Worm (Caenorhabditis elegans): ENCODE data around the gene Y58A7A.2.
A peak's percentile ranks its signal among the peaks of the same experiment; 100 is the strongest.

DNA sequence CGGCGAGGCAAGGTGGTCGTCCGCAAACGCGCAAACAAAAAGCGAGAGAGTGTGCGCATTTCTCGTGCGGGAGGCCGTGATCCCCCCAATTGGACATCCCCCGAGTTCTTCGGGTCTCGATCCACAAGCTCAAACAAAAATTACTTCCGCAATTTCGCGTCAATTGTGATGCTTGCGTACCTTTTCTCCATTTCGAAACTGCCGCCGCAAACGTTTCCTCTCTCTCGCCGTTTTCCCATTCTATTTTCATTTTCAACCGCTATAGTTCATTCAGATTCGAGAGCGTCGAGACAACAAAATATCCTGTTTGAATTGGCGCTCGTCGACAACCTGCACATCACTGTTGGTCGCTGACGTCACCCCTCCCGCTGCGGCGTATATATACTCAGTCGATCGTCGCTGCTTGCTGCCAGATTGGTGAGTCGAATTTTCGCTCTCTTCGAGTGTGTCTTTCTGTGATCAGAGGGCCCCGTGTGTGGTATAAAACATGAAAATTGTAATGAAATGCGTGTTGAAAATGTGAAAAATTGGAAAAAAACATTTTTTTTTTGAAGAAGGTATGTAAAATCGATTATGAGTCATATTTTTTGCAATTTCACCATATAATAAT lies 22.5 kb downstream of the Y58A7A.2 start, which contains the start of the genes pqn-51 and K11D12.14:
- peak; percentile 0 for TF ChIP-seq W03F9.2 (tag; optimal IDR thresholded peaks at IDR 0.05)
- peak; percentile 80 for TF ChIP-seq him-1 (tag; optimal IDR thresholded peaks at IDR 0.05)
- no peak for TF ChIP-seq dao-5 (tag; optimal IDR thresholded peaks at IDR 0.05)
